Worm (Caenorhabditis elegans): ENCODE measurements around the gene K03A11.1.

ce11 chrX:13004491-13005093 lies 46.9 kb upstream of the K03A11.1 start:
- TF ChIP-seq pag-3 (tag; optimal IDR thresholded peaks at IDR 0.05; ENCODE audit: borderline replicate concordance), result no peak
- TF ChIP-seq nhr-232 (tag; optimal IDR thresholded peaks at IDR 0.05), result no peak
- no peak for TF ChIP-seq elt-2 (tag; optimal IDR thresholded peaks at IDR 0.05)
- no peak for TF ChIP-seq che-1 (tag; optimal IDR thresholded peaks at IDR 0.05)
- no peak for TF ChIP-seq lin-11 (tag; optimal IDR thresholded peaks at IDR 0.05)
- TF ChIP-seq nhr-11 (tag; optimal IDR thresholded peaks at IDR 0.05), result no peak
- no peak for TF ChIP-seq nfya-1 (tag; optimal IDR thresholded peaks at IDR 0.05)

Data from whole organism, late embryonic.